Worm (Caenorhabditis elegans): ENCODE data around the gene C14E2.3.

DNA sequence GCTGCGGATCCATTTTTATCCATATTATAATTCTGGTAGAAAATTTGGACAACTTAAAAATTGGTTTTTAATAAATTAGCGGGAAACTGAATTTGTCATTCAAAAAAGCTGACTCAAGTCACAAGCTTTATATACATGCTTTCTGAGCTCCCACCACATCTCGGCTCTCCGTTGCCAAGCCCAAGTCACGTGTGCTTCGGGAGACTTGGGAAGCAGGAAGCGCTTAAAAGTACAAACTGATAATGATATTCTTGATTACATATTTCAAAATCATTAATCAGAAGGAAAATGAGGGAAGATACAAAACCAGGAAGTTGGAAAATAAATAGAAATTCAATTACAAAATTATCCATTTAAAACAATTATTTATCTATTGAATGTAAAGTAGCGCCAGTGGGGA lies 33.3 kb downstream of the C14E2.3 start, which contains the start of gene elc-2:
- TF ChIP-seq ref-1 (GFP tag; conservative IDR thresholded peaks at IDR 0.05) (no peak), klf-2 (GFP tag; conservative IDR thresholded peaks at IDR 0.05) (no peak), med-1 (GFP tag; optimal IDR thresholded peaks at IDR 0.05; ENCODE audit: insufficient read depth) (no peak), ztf-29 (GFP tag; IDR thresholded peaks at IDR 0.05) (no peak), tab-1 (GFP tag; IDR thresholded peaks at IDR 0.05) (no peak), flt-1 (GFP tag; IDR thresholded peaks at IDR 0.05) (no peak)
